Worm (Caenorhabditis elegans) whole organism, early embryonic: ENCODE results near the gene C25H3.3.

Experiments
- B0310.2 ChIP-seq: sonication (generic microtip); optimal IDR thresholded peaks from 2 replicates; lab custom pipeline; 2016; ENCODE audit warnings: mild to moderate bottlenecking, missing genetic modification characterization, missing compliant biosample characterization
- F13C5.2 ChIP-seq: sonication (generic microtip); optimal IDR thresholded peaks from 2 replicates; lab custom pipeline; 2017; ENCODE audit warnings: mild to moderate bottlenecking, missing genetic modification characterization, inconsistent platforms, missing compliant biosample characterization
- ama-1 ChIP-seq: fragments of 150-350 bp; optimal IDR thresholded peaks from 2 replicates; lab custom pipeline; 2014
- ceh-13 ChIP-seq: fragments of 200-800 bp; sonication (Bioruptor generic); optimal IDR thresholded peaks from 2 replicates; lab custom pipeline; 2018; ENCODE audit warnings: mild to moderate bottlenecking, missing genetic modification characterization, missing compliant biosample characterization
- hmbx-1 ChIP-seq: sonication (generic microtip); optimal IDR thresholded peaks from 2 replicates; lab custom pipeline; 2016; ENCODE audit warnings: mild to moderate bottlenecking, missing genetic modification characterization, missing compliant biosample characterization
- hmg-4 ChIP-seq: fragments of 200-800 bp; sonication (Bioruptor generic); optimal IDR thresholded peaks from 2 replicates; lab custom pipeline; 2018; ENCODE audit warnings: mild to moderate bottlenecking, missing genetic modification characterization, missing compliant biosample characterization
- scrt-1 ChIP-seq: fragments of 200-800 bp; sonication (Bioruptor generic); IDR thresholded peaks from 2 replicates; pipeline ENCODE4 v1.3.6; 2022; ENCODE audit warnings: missing genetic modification characterization, missing compliant biosample characterization
- sea-1 ChIP-seq: fragments of 200-800 bp; sonication (Bioruptor generic); conservative IDR thresholded peaks from 2 replicates; pipeline ENCODE4 v1.3.6; 2022; ENCODE audit warnings: missing genetic modification characterization, missing compliant biosample characterization
- tbx-11 ChIP-seq: fragments of 200-800 bp; sonication (Bioruptor generic); IDR thresholded peaks from 2 replicates; pipeline ENCODE4 v1.3.6; 2022; ENCODE audit warnings: missing genetic modification characterization, missing compliant biosample characterization

DNA sequence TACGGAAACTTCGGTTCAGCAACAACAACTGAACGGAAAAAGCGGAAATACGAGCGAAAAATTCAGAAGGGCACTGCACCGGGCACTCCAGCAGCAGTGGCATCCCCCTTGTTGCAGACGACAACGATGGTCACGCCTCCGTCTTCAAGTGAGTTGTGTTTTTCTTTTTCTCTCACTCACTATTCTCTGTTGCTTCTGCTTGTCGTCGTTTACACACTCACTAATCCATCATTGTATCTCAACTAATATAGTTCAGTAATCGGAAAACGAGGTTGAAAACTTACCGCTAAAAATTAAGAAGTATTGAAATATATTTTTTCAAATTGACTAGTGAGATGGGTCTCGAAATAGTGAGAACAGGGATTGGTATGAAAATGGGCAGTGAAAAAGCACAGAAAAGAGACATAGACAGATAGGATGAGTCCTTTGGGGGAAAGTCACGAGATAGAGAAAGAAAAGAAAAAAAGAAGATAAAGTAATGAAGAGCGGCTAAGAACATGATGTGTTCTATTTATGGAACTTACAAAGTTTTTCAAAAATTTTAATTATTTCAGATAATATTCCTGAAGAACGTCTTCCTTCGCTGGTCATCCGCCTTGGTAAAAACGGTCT, 30.7 kb upstream of the C25H3.3 start:
- TF ChIP-seq F13C5.2 (tag; lab: Kevin White, UChicago) (no peak), ama-1 (lab: Kevin White, UChicago) (no peak), ceh-13 (GFP tag; lab: Kevin White, UChicago) (no peak), hmg-4 (GFP tag; lab: Kevin White, UChicago) (no peak), scrt-1 (GFP tag; lab: Robert Waterston, UW) (no peak), B0310.2 (tag; lab: Kevin White, UChicago) (no peak), sea-1 (GFP tag; lab: Robert Waterston, UW) (no peak), hmbx-1 (no peak), tbx-11 (GFP tag; lab: Robert Waterston, UW) (no peak)
